Fruit fly (Drosophila melanogaster): ENCODE data around the gene Rcd-1r.

DNA sequence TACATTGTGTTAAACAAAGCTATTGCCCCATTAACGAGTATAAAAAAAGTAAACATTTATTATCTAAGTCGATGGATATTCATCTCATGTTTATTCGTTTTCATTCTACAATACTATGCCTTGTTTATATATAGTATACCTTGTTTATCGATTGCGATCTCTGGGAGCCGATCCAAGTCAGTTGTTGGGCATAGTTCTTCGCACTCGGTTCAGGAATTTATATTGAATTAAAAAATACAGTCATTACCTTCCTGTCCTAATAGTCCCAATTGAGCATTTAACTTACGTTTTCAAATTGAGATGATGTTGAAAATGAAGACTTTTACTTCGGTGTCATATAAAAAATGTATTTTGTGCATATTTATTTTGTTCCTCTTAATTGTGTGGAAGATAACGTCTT, 49.2 kb downstream of the Rcd-1r start, which contains the start of gene CG32984:
- TF ChIP-seq usp (GFP tag; optimal IDR thresholded peaks at IDR 0.05) (no peak), CG8478 (optimal IDR thresholded peaks at IDR 0.05) (no peak), pan (optimal IDR thresholded peaks at IDR 0.05) (no peak), Dll (optimal IDR thresholded peaks at IDR 0.05) (no peak), psq (optimal IDR thresholded peaks at IDR 0.05) (no peak)

Data from whole organism.